Worm (Caenorhabditis elegans): ENCODE data around the gene erl-1.

The erl-1 gene

DNA sequence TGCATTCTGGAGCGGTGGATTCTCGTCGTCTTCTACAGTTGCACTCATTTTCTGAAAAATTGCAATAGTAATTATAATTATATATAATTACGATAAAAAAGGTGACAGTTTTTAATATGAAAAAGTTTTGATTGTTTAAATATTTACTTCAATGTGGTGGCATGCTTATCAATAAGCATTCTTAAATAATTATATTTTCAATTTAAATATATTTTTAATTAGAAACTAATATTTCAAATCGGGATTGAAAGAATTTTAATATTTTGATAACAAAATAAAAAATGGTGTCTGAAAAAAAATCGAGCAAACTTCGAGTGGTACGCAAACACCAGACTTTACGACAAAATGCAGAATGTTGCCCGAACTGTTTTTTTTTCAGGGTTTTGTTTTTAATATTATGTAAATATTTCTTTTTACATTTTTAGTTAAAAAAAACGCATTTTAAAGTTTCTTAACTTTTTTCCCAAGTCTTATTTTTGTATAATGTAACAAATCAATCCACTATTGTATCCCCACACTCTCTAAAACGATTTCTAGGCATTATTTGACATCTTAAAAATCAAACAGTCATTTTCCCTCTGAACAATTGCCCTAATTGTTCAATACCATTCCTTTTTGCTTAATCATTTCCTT is 5.5 kb upstream of the erl-1 start, which contains the start of the genes C42C1.12 and C42C1.19:
Gene C42C1.12, minus strand, starts transcription at position 51 of the 633 bp plus-strand sequence.
Gene C42C1.19, plus strand, starts transcription at position 583 of the 633 bp plus-strand sequence.
- TF ChIP-seq ceh-28 (tag; optimal IDR thresholded peaks at IDR 0.05) (no peak), hmg-11 (tag; optimal IDR thresholded peaks at IDR 0.05) (peak; percentile 57), lin-15B (tag; optimal IDR thresholded peaks at IDR 0.05) (peak; percentile 33), elt-2 (tag; optimal IDR thresholded peaks at IDR 0.05) (peak; percentile 14), pha-4 (tag; optimal IDR thresholded peaks at IDR 0.05) (peak; percentile 49)

DNA sequence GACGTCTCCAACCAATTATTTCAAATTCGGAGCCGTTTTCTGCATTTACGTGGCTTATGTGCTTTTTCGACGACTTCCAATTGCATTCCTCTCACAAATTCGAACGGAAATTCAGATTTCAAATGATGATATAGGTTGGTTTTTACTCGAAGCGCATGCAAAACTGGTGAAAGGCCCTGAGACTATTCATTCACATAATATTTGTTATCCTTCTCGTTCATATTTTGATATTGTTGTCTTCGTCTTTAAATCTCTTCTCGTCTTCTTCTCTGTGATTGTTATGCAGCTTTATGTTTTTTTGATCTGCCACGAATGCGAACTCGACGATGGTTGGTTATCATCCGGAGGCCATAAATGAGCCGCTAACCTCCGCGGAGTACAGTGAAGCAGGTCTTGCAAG is 4.9 kb upstream of the erl-1 start, which contains the start of gene hpo-12:
Gene hpo-12, plus strand, starts transcription at position 301 of the 400 bp plus-strand sequence.
- TF ChIP-seq ztf-11 (tag; optimal IDR thresholded peaks at IDR 0.05) (no peak), R02D3.7 (tag; optimal IDR thresholded peaks at IDR 0.05) (no peak), snpc-4 (tag; optimal IDR thresholded peaks at IDR 0.05) (no peak), ceh-28 (tag; optimal IDR thresholded peaks at IDR 0.05) (no peak), nhr-11 (tag; optimal IDR thresholded peaks at IDR 0.05) (no peak), ama-1 (optimal IDR thresholded peaks at IDR 0.05) (no peak), lin-39 (tag; optimal IDR thresholded peaks at IDR 0.05) (no peak), fkh-2 (tag; optimal IDR thresholded peaks at IDR 0.05) (no peak), lin-15B (tag; optimal IDR thresholded peaks at IDR 0.05) (no peak), sea-2 (GFP tag; optimal IDR thresholded peaks at IDR 0.05) (no peak), ceh-16 (tag; optimal IDR thresholded peaks at IDR 0.05) (no peak), nhr-77 (tag; optimal IDR thresholded peaks at IDR 0.05) (no peak), nhr-237 (tag; optimal IDR thresholded peaks at IDR 0.05) (no peak), mdl-1 (tag; optimal IDR thresholded peaks at IDR 0.05) (no peak)

DNA sequence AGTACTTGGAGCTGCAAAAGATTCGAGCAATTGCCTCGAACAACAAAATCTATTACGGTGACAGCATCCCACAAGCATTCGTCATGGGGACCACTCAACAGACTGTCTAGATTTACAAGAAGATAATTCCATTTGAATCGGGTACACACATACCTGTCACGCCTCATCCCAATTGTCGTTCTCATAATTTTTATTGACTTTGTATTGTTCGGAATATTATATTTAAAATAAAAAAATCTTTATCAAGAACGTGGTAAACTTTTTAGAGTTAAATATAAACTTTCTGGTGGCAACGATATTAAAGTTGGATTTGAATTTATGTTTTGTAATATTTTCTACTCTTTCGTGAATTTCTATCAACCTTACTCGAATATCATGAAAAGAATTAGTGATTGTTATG is 1.4 kb downstream of the erl-1 start, which contains the start of gene C42C1.9:
Gene C42C1.9, plus strand, starts transcription at position 301 of the 400 bp plus-strand sequence.
- TF ChIP-seq sea-2 (GFP tag; optimal IDR thresholded peaks at IDR 0.05), result no peak
- TF ChIP-seq nhr-25 (tag; optimal IDR thresholded peaks at IDR 0.05), result no peak
- no peak for TF ChIP-seq nhr-67 (tag; optimal IDR thresholded peaks at IDR 0.05)
- TF ChIP-seq nhr-237 (tag; optimal IDR thresholded peaks at IDR 0.05), result no peak
- no peak for TF ChIP-seq unc-62 (GFP tag; optimal IDR thresholded peaks at IDR 0.05)
- no peak for TF ChIP-seq tbx-2 (tag; optimal IDR thresholded peaks at IDR 0.05)
- TF ChIP-seq nhr-76 (tag; optimal IDR thresholded peaks at IDR 0.05), result no peak
- TF ChIP-seq fos-1 (tag; optimal IDR thresholded peaks at IDR 0.05), result no peak

DNA sequence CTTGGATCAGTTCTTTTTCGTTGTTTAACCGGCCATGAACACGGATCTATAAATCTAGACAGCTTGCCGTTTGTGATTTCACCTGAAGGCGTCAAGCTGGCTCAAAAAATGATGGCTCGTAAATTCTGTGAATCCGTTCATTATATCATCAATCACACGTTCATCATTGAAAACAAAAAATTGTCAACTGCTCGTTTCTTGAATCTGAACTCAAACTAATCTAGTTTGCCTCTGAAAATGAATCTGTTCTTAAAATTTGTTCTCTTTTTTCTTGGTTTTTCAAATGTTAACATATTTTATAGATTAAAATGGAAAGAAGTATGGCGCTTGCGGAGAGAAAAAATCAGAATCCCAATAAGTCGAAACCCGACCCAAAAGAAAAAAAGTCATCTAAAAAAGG is 3.0 kb downstream of the erl-1 start, which contains the start of gene C42C1.8:
Gene C42C1.8, plus strand, starts transcription at position 301 of the 400 bp plus-strand sequence.
- no peak for TF ChIP-seq nhr-23 (tag; optimal IDR thresholded peaks at IDR 0.05)
- TF ChIP-seq eor-1 (tag; optimal IDR thresholded peaks at IDR 0.05), result no peak
- TF ChIP-seq lin-15B (tag; optimal IDR thresholded peaks at IDR 0.05), result no peak
- no peak for TF ChIP-seq unc-62 (GFP tag; optimal IDR thresholded peaks at IDR 0.05)
- no peak for TF ChIP-seq ztf-4 (tag; optimal IDR thresholded peaks at IDR 0.05)

DNA sequence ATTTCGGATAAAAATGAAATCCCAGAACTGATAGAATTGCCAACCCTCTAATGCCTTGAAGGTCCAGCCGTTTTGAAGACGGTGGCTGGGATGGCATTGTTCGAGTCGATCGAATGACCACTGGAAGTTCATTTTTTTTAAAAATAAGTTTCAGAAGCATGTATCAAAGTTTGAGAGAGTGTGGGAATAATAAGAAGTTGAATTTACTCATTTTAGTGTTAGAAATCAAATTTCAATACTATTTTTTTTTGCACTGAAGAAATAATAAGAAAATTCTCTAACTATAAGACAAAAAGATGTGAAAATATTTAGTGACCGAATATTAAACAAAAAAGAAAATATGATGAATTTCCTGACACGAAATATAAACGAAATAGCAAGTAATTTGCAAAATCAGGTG is 13.4 kb downstream of the erl-1 start, which contains the start of gene oac-59:
Gene oac-59, minus strand, starts transcription at position 101 of the 400 bp plus-strand sequence.
- no peak for TF ChIP-seq unc-62 (GFP tag; optimal IDR thresholded peaks at IDR 0.05)

DNA sequence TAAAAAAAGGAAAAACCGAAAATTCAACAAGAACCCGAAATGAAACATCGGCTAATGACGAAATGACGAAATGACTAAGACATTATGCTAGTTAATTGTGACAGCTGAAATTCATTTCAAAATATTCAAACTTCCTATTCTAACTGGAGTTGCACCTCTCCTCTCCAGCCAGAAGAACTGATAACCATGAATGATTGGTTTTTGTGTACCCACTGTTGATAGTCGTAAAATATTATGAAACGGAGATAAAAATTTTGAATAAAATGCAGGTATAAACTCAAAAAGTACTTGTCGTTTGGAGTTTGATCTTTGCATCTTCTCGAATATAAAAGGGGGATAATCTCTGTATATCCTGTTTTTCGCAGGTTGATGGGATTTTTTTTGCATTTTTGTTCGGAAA is 15.2 kb downstream of the erl-1 start:
- no peak for TF ChIP-seq eor-1 (tag; optimal IDR thresholded peaks at IDR 0.05)
- no peak for TF ChIP-seq lin-39 (tag; optimal IDR thresholded peaks at IDR 0.05)
- TF ChIP-seq ceh-16 (tag; optimal IDR thresholded peaks at IDR 0.05), result no peak
- no peak for TF ChIP-seq ama-1 (optimal IDR thresholded peaks at IDR 0.05)
- no peak for TF ChIP-seq ceh-28 (tag; optimal IDR thresholded peaks at IDR 0.05)
- TF ChIP-seq ceh-9 (tag; optimal IDR thresholded peaks at IDR 0.05), result no peak
- no peak for TF ChIP-seq zag-1 (tag; optimal IDR thresholded peaks at IDR 0.05)
- no peak for TF ChIP-seq nhr-25 (tag; optimal IDR thresholded peaks at IDR 0.05)
- no peak for TF ChIP-seq ztf-11 (tag; optimal IDR thresholded peaks at IDR 0.05)
- TF ChIP-seq pqm-1 (tag; optimal IDR thresholded peaks at IDR 0.05), result peak; percentile 55
- no peak for TF ChIP-seq nhr-67 (tag; optimal IDR thresholded peaks at IDR 0.05)
- TF ChIP-seq mml-1 (tag; optimal IDR thresholded peaks at IDR 0.05), result no peak
- TF ChIP-seq hmg-11 (tag; optimal IDR thresholded peaks at IDR 0.05), result no peak
- no peak for TF ChIP-seq skn-1 (tag; optimal IDR thresholded peaks at IDR 0.05)
- TF ChIP-seq unc-39 (tag; optimal IDR thresholded peaks at IDR 0.05), result no peak
- no peak for TF ChIP-seq unc-62 (GFP tag; optimal IDR thresholded peaks at IDR 0.05)
- TF ChIP-seq egl-5 (tag; optimal IDR thresholded peaks at IDR 0.05), result no peak
- no peak for TF ChIP-seq fkh-10 (GFP tag; optimal IDR thresholded peaks at IDR 0.05)
- TF ChIP-seq R02D3.7 (tag; optimal IDR thresholded peaks at IDR 0.05), result no peak
- no peak for TF ChIP-seq nhr-77 (tag; optimal IDR thresholded peaks at IDR 0.05)
- TF ChIP-seq elt-1 (tag; optimal IDR thresholded peaks at IDR 0.05), result no peak
- peak; percentile 16 for TF ChIP-seq pha-4 (tag; optimal IDR thresholded peaks at IDR 0.05)
- no peak for TF ChIP-seq nhr-28 (tag; optimal IDR thresholded peaks at IDR 0.05)
- peak; percentile 76 for TF ChIP-seq elt-2 (tag; optimal IDR thresholded peaks at IDR 0.05)
- TF ChIP-seq ztf-4 (tag; optimal IDR thresholded peaks at IDR 0.05), result no peak

Data from whole organism, L3 larva.